Fruit fly (Drosophila melanogaster) whole organism, wandering third instar larva: ENCODE results near the gene scrib.

Experiments
- CG9705 ChIP-seq: fragments of 200-800 bp; sonication (Bioruptor generic); optimal IDR thresholded peaks from 2 replicates; lab custom pipeline; 2018; ENCODE audit warnings: missing biosample characterization, mild to moderate bottlenecking, missing genetic modification characterization
- Dfd ChIP-seq: fragments of >200 bp; optimal IDR thresholded peaks from 2 replicates; lab custom pipeline; 2017; ENCODE audit warnings: missing biosample characterization, missing genetic modification characterization
- Dif ChIP-seq: fragments of 200-275, 200-300 bp; sonication (Bioruptor generic); optimal IDR thresholded peaks from 2 replicates; lab custom pipeline; 2018; ENCODE audit warnings: missing biosample characterization, missing genetic modification characterization; ENCODE audit not compliant: partially characterized antibody
- jim ChIP-seq: fragments of 175-275, 200-325 bp; sonication (Bioruptor generic); optimal IDR thresholded peaks from 2 replicates; lab custom pipeline; 2016; ENCODE audit warnings: missing biosample characterization, mild to moderate bottlenecking, missing genetic modification characterization
- lola ChIP-seq: fragments of >200 bp; optimal IDR thresholded peaks from 2 replicates; lab custom pipeline; 2017; ENCODE audit warnings: missing biosample characterization, missing genetic modification characterization
- psq ChIP-seq: fragments of 200-800 bp; sonication (Bioruptor generic); optimal IDR thresholded peaks from 3 replicates; lab custom pipeline; 2017; ENCODE audit warnings: missing biosample characterization, mild to moderate bottlenecking, missing genetic modification characterization, moderate library complexity

DNA sequence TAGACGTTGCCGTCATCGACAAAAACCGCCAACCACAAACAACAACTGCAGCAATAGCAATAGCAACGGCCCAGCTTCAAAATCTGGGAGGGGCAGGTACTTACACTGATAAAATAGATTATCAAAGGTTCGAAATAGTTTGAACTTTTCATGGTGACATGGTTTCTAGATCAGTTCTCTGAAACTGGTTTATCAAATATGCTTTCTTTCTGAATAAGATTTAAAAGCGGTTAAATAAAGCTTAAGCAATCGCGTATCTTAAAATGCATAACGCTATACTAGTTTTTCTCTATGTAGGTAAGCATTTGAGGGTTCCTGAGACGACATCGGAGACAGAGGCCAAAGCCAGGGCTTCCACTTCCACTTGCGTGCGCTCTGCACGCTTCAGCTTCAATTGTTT is 35.8 kb upstream of the scrib start:
- TF ChIP-seq lola (GFP tag; lab: Kevin White, UChicago) = no peak
- TF ChIP-seq Dif (GFP tag; lab: Kevin White, UChicago) = no peak
- no peak for TF ChIP-seq CG9705 (GFP tag; lab: Kevin White, UChicago)
- TF ChIP-seq jim (GFP tag; lab: Kevin White, UChicago) = no peak
- TF ChIP-seq psq (GFP tag; lab: Kevin White, UChicago) = no peak
- TF ChIP-seq Dfd = no peak
